Worm (Caenorhabditis elegans): ENCODE measurements around the gene C53B4.2.

DNA sequence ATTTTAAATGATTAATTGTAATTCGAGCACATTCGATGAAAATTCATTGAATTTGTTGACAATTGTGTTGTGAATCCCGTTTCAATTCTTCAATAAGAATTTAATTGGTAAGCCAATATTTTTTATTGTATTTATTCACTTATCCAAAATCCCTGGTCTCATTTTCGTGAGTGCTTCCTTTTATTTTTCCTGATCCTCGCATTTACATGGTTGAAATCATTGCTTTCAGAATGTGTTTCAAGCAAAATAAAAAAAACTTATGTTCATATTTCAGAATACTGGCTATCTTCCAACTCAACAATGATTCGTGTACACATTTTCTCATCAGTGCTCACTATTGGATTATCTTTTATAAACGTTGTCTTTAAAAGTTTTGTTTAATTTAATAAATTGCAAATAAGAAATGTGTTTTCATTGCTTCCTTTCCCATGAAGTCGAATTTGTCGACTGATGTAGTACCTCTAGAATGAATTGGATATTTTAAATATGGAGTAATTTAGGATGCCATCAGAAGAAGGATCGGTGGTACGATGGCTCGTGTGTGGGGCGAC lies 36.0 kb upstream of the C53B4.2 start, which contains the start of the genes D1046.18 and slc-25A26:
- TF ChIP-seq dao-5 (tag; optimal IDR thresholded peaks at IDR 0.05) (no peak), W03F9.2 (tag; optimal IDR thresholded peaks at IDR 0.05) (no peak)
